Worm (Caenorhabditis elegans): ENCODE results near the gene C32H11.4.

The C32H11.4 gene

DNA sequence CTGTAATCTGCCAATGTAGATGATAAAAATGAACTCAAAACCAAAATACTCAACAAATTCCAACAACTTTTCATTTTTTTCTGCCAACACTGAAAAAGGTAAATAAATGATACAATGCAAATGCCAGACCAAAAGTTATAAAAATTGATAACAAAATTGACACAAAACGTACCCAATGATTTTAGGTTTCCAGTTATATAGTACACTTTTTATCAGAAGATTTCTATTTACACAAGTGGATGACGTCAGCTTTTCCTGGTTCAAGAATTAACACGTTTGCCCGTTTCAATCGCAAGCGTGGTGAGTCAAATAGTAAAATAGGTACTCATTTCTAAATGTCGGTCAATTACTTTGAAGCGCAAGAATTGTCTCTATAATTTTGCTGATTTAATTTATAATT is 41.5 kb upstream of the C32H11.4 start, which contains the start of gene ZK896.5 (continued):
- TF ChIP-seq dve-1 (tag; optimal IDR thresholded peaks at IDR 0.05; ENCODE audit: insufficient read depth), result peak; percentile 53

DNA sequence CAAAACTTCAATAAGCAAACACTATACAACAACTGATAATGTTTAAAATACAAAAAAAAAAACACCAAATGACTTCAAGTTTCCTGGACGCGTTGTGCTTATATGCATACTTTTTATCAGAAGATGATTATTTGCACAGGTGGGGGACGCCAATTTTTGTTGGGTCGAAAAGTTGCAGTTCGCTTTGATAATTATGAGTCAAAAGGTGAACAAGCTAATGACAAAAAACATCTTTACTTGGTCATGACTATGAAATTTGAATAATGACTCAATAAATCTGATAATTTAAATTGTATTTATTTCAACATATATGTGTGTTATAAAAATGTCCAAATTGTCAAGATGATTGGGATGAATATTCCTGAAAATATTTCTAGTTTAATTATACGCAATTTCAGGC is 37.9 kb upstream of the C32H11.4 start, which contains the start of gene ZK896.4:
Gene ZK896.4, minus strand, starts transcription at position 101 of the 400 bp plus-strand sequence.
- TF ChIP-seq tra-1 (GFP tag; IDR thresholded peaks at IDR 0.05) (no peak), pqm-1 (tag; optimal IDR thresholded peaks at IDR 0.05) (peak; percentile 39), nhr-102 (tag; optimal IDR thresholded peaks at IDR 0.05) (no peak)

DNA sequence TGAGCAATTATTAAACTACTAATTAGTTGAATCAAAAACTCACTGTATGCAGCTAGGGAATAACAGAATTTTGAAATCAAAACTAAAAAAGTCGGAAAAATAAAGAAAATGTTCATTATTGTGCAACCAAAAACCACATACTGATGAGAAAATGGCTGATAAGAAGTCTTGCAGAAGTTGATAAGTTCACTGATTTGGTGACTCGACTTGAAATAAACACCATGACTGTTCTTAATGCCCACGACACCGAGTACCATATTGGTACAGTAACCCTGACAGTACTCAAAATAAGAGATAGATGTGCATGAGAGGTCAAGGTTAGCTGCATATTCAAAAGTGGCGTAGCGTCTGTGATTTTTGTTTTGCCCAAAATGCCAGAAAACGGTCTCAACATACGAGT is 35.1 kb upstream of the C32H11.4 start:
- TF ChIP-seq ceh-82 (tag; optimal IDR thresholded peaks at IDR 0.05) (no peak), nhr-28 (tag; optimal IDR thresholded peaks at IDR 0.05) (peak; percentile 3), pha-4 (GFP tag; IDR thresholded peaks at IDR 0.05) (no peak), pha-4 (tag; optimal IDR thresholded peaks at IDR 0.05) (no peak), vab-7 (GFP tag; IDR thresholded peaks at IDR 0.05) (no peak), egl-27 (tag; optimal IDR thresholded peaks at IDR 0.05) (no peak), daf-16 (GFP tag; optimal IDR thresholded peaks at IDR 0.05) (no peak), daf-16 (tag; optimal IDR thresholded peaks at IDR 0.05) (peak; percentile 28), egl-43 (GFP tag; IDR thresholded peaks at IDR 0.05) (no peak), unc-62 (GFP tag; optimal IDR thresholded peaks at IDR 0.05 in 1 of 2) (peak in 1 of 2 experiments; percentile 2), unc-62 (tag; optimal IDR thresholded peaks at IDR 0.05) (no peak), pqm-1 (tag; optimal IDR thresholded peaks at IDR 0.05) (peak; percentile 13), aha-1 (tag) (peak; percentile 83)

DNA sequence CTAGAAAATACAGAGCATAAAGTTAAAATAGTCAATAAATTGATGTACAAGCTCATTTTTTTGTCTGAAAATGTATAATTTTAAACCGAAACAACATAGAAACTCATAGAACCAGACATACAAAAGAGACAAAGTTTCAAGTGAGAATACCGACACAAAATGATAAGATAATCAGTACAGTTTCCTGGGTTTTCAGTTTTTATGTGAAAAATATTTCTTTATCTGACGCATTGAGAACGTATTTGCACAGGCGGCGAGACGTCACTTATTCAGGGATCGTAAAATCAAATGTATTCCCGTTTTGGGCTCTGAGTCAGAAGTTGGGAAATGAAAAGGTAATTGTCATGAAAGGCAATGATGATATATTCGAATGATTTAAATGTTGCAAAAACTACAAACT is 30.6 kb upstream of the C32H11.4 start, which contains the start of gene K08D8.6:
Gene K08D8.6, minus strand, starts transcription at position 64 of the 400 bp plus-strand sequence.
- TF ChIP-seq mdl-1 (tag; optimal IDR thresholded peaks at IDR 0.05) (no peak), mep-1 (tag; optimal IDR thresholded peaks at IDR 0.05) (no peak), nhr-41 (GFP tag; IDR thresholded peaks at IDR 0.05) (no peak), Y5F2A.4 (GFP tag; optimal IDR thresholded peaks at IDR 0.05) (no peak), T20F7.1 (GFP tag; optimal IDR thresholded peaks at IDR 0.05) (no peak), F44E2.7 (GFP tag; IDR thresholded peaks at IDR 0.05) (no peak), nhr-111 (GFP tag; optimal IDR thresholded peaks at IDR 0.05) (no peak), madf-9 (GFP tag; conservative IDR thresholded peaks at IDR 0.05) (no peak), lin-1 (GFP tag; IDR thresholded peaks at IDR 0.05) (peak; percentile 70), egl-27 (tag; optimal IDR thresholded peaks at IDR 0.05) (no peak), gei-8 (GFP tag; optimal IDR thresholded peaks at IDR 0.05) (no peak), mxl-2 (GFP tag; conservative IDR thresholded peaks at IDR 0.05) (no peak), ceh-62 (tag; optimal IDR thresholded peaks at IDR 0.05) (no peak), php-3 (GFP tag; IDR thresholded peaks at IDR 0.05) (peak; percentile 88), fkh-10 (GFP tag; optimal IDR thresholded peaks at IDR 0.05) (no peak), dmd-8 (GFP tag; IDR thresholded peaks at IDR 0.05) (no peak), zip-11 (GFP tag; IDR thresholded peaks at IDR 0.05) (no peak), hmg-1.1 (GFP tag; IDR thresholded peaks at IDR 0.05) (no peak), nhr-10 (tag; optimal IDR thresholded peaks at IDR 0.05) (no peak), sdz-12 (GFP tag; optimal IDR thresholded peaks at IDR 0.05) (no peak), lim-7 (GFP tag; IDR thresholded peaks at IDR 0.05) (no peak), F26F4.8 (GFP tag; conservative IDR thresholded peaks at IDR 0.05) (no peak), mdt-29 (GFP tag; IDR thresholded peaks at IDR 0.05) (no peak), unc-39 (tag; optimal IDR thresholded peaks at IDR 0.05) (no peak), D1046.2 (GFP tag; IDR thresholded peaks at IDR 0.05) (no peak), lin-29 (GFP tag; IDR thresholded peaks at IDR 0.05) (no peak), arid-1 (GFP tag; conservative IDR thresholded peaks at IDR 0.05) (no peak), ztf-11 (tag; optimal IDR thresholded peaks at IDR 0.05) (no peak), nhr-11 (tag; optimal IDR thresholded peaks at IDR 0.05) (no peak), snpc-1.2 (GFP tag; IDR thresholded peaks at IDR 0.05) (no peak), dve-1 (tag; optimal IDR thresholded peaks at IDR 0.05; ENCODE audit: insufficient read depth) (peak; percentile 40), ZK546.5 (tag; optimal IDR thresholded peaks at IDR 0.05) (no peak), nhr-25 (tag; optimal IDR thresholded peaks at IDR 0.05; ENCODE audit: borderline replicate concordance, insufficient read depth) (no peak), saeg-2 (GFP tag; IDR thresholded peaks at IDR 0.05) (no peak)
